Worm (Caenorhabditis elegans): Measurements from ENCODE around the gene hsp-43.

The hsp-43 gene

ce11 chrX:6248778-6249658 lies 13.7 kb upstream of the hsp-43 start:
- TF ChIP-seq efl-1 (optimal IDR thresholded peaks at IDR 0.05) = no peak
- peak in 1 of 2 experiments; percentile 43 for TF ChIP-seq efl-1 (GFP tag; optimal IDR thresholded peaks at IDR 0.05 in 1 of 2)
- TF ChIP-seq nhr-85 (tag) = peak; percentile 37
- TF ChIP-seq elt-2 (tag; optimal IDR thresholded peaks at IDR 0.05) = peak; percentile 37
- peak; percentile 36 for TF ChIP-seq fkh-8 (tag; optimal IDR thresholded peaks at IDR 0.05)
- no peak for TF ChIP-seq ets-5 (GFP tag; IDR thresholded peaks at IDR 0.05)
- TF ChIP-seq mep-1 (tag; optimal IDR thresholded peaks at IDR 0.05) = peak; percentile 17
- TF ChIP-seq pag-3 (tag; optimal IDR thresholded peaks at IDR 0.05; ENCODE audit: borderline replicate concordance, insufficient read depth) = peak; percentile 28
- peak; percentile 3 for TF ChIP-seq nhr-20 (tag; optimal IDR thresholded peaks at IDR 0.05)
- no peak for TF ChIP-seq nhr-11 (tag; optimal IDR thresholded peaks at IDR 0.05)
- TF ChIP-seq nhr-19 (GFP tag; conservative IDR thresholded peaks at IDR 0.05) = no peak
- TF ChIP-seq lin-14 (GFP tag; optimal IDR thresholded peaks at IDR 0.05) = peak; percentile 77
- no peak for TF ChIP-seq lin-39 (tag; optimal IDR thresholded peaks at IDR 0.05)
- TF ChIP-seq nhr-71 (tag; optimal IDR thresholded peaks at IDR 0.05) = peak; percentile 38
- TF ChIP-seq isw-1 (GFP tag; IDR thresholded peaks at IDR 0.05) = peak; percentile 14; the same call in 1 of the 2 replicates
- peak; percentile 55 for TF ChIP-seq rnt-1 (tag; optimal IDR thresholded peaks at IDR 0.05)
- TF ChIP-seq fkh-10 (GFP tag; optimal IDR thresholded peaks at IDR 0.05) = peak; percentile 66
- TF ChIP-seq xbp-1 (tag; optimal IDR thresholded peaks at IDR 0.05) = peak; percentile 0
- peak; percentile 61 for TF ChIP-seq unc-86 (tag; optimal IDR thresholded peaks at IDR 0.05)
- peak; percentile 9 for TF ChIP-seq blmp-1 (tag; optimal IDR thresholded peaks at IDR 0.05)

- TF ChIP-seq nhr-84 (tag; optimal IDR thresholded peaks at IDR 0.05) (no peak), snpc-4 (tag; optimal IDR thresholded peaks at IDR 0.05) (no peak), nhr-19 (GFP tag; conservative IDR thresholded peaks at IDR 0.05) (no peak), alr-1 (tag; optimal IDR thresholded peaks at IDR 0.05; ENCODE audit: borderline replicate concordance) (no peak), elt-2 (tag; optimal IDR thresholded peaks at IDR 0.05) (no peak), lsy-2 (tag; optimal IDR thresholded peaks at IDR 0.05) (peak in 1 of 2 experiments; percentile 0), ceh-8 (GFP tag; optimal IDR thresholded peaks at IDR 0.05) (no peak), ces-1 (GFP tag; optimal IDR thresholded peaks at IDR 0.05) (peak; percentile 47), nhr-71 (tag; optimal IDR thresholded peaks at IDR 0.05) (no peak), fkh-8 (tag; optimal IDR thresholded peaks at IDR 0.05) (peak; percentile 25), unc-30 (tag; optimal IDR thresholded peaks at IDR 0.05) (no peak), sptf-1 (tag; optimal IDR thresholded peaks at IDR 0.05) (no peak), sup-37 (GFP tag; optimal IDR thresholded peaks at IDR 0.05) (no peak), ztf-11 (tag; optimal IDR thresholded peaks at IDR 0.05) (no peak), mab-9 (GFP tag; IDR thresholded peaks at IDR 0.05) (no peak), fkh-10 (GFP tag; optimal IDR thresholded peaks at IDR 0.05) (peak; percentile 11), nhr-28 (tag; optimal IDR thresholded peaks at IDR 0.05) (no peak), C04F5.9 (tag; optimal IDR thresholded peaks at IDR 0.05) (no peak), zag-1 (tag; optimal IDR thresholded peaks at IDR 0.05) (peak; percentile 42), hlh-4 (tag; optimal IDR thresholded peaks at IDR 0.05) (no peak), egl-27 (tag; optimal IDR thresholded peaks at IDR 0.05) (no peak), lin-14 (GFP tag; optimal IDR thresholded peaks at IDR 0.05) (peak; percentile 57), tbx-2 (tag; optimal IDR thresholded peaks at IDR 0.05) (peak; percentile 35), lir-3 (tag; optimal IDR thresholded peaks at IDR 0.05; ENCODE audit: poor library complexity) (no peak), Y116A8C.19 (tag; optimal IDR thresholded peaks at IDR 0.05; ENCODE audit: borderline replicate concordance) (no peak), xbp-1 (tag; optimal IDR thresholded peaks at IDR 0.05) (no peak)
Observed at ce11 chrX:6247869-6248268, 12.5 kb upstream of the hsp-43 start.

All from whole organism, L1 larva.